Worm (Caenorhabditis elegans) whole organism, L3 larva: Measurements from ENCODE around the gene F10D7.3.

ENCODE experiments used
- ama-1 ChIP-seq: fragments of 150-350 bp; optimal IDR thresholded peaks from 2 replicates; lab custom pipeline; 2018
- ceh-82 ChIP-seq: fragments of 150-350 bp; optimal IDR thresholded peaks from 2 replicates; lab custom pipeline; 2014; ENCODE audit warnings: missing biosample characterization, missing genetic modification characterization
- elt-2 ChIP-seq: sonication (generic microtip); optimal IDR thresholded peaks from 2 replicates; lab custom pipeline; 2016; ENCODE audit warnings: missing genetic modification reagents, mild to moderate bottlenecking, missing genetic modification characterization, missing compliant biosample characterization
- fkh-2 ChIP-seq: fragments of 150-350 bp; optimal IDR thresholded peaks from 2 replicates; lab custom pipeline; 2014; ENCODE audit warnings: missing biosample characterization, missing genetic modification reagents, missing genetic modification characterization
- nhr-12 ChIP-seq: fragments of 150-350 bp; optimal IDR thresholded peaks from 2 replicates; lab custom pipeline; 2014; ENCODE audit warnings: missing biosample characterization, missing genetic modification characterization

- TF ChIP-seq fkh-2 (tag; lab: Kevin White, UChicago), result no peak
- TF ChIP-seq elt-2 (tag; lab: Kevin White, UChicago), result no peak
- TF ChIP-seq ama-1 (lab: Kevin White, UChicago), result no peak
- TF ChIP-seq ceh-82 (tag; lab: Kevin White, UChicago), result no peak
- no peak for TF ChIP-seq nhr-12 (tag; lab: Kevin White, UChicago)
Observed at ce11 chrX:17363491-17363890, 10.9 kb downstream of the F10D7.3 start.
